Worm (Caenorhabditis elegans) whole organism, mixed stage, embryonic: ENCODE data around the gene Y37A1B.7.

Source experiments
- M03D4.4 ChIP-seq: sonication (generic microtip); optimal IDR thresholded peaks from 2 replicates; lab custom pipeline; 2017; ENCODE audit warnings: mild to moderate bottlenecking, missing genetic modification characterization, missing compliant biosample characterization
- blmp-1 ChIP-seq: fragments of 150-350 bp; optimal IDR thresholded peaks from 2 replicates; lab custom pipeline; 2014; ENCODE audit warnings: missing biosample characterization, missing genetic modification characterization
- ceh-83 ChIP-seq: fragments of 200-800 bp; sonication (Bioruptor generic); optimal IDR thresholded peaks from 2 replicates; lab custom pipeline; 2018; ENCODE audit warnings: mild to moderate bottlenecking, missing genetic modification characterization, missing compliant biosample characterization
- ces-1 ChIP-seq: fragments of 150-350 bp; optimal IDR thresholded peaks from 2 replicates; lab custom pipeline; 2014; ENCODE audit warnings: missing biosample characterization, missing genetic modification reagents, missing genetic modification characterization
- cnd-1 ChIP-seq: fragments of 200-800 bp; sonication (Bioruptor generic); optimal IDR thresholded peaks from 2 replicates; lab custom pipeline; 2018; ENCODE audit warnings: mild to moderate bottlenecking, missing genetic modification characterization, missing compliant biosample characterization
- drap-1 ChIP-seq: fragments of 200-800 bp; sonication (Bioruptor generic); optimal IDR thresholded peaks from 3 replicates; lab custom pipeline; 2018; ENCODE audit warnings: mild to moderate bottlenecking, missing genetic modification characterization, missing compliant biosample characterization
- elt-1 ChIP-seq: sonication (generic microtip); optimal IDR thresholded peaks from 2 replicates; lab custom pipeline; 2017; ENCODE audit warnings: missing genetic modification characterization, mild to moderate bottlenecking, missing compliant biosample characterization, antibody characterized with exemption, moderate library complexity, borderline replicate concordance; ENCODE audit not compliant: insufficient read depth
- elt-3 ChIP-seq: fragments of 150-350 bp; optimal IDR thresholded peaks from 2 replicates; lab custom pipeline; 2014; ENCODE audit warnings: missing biosample characterization, missing genetic modification characterization
- flh-1 ChIP-seq: fragments of 200-800 bp; sonication (Bioruptor generic); optimal IDR thresholded peaks from 2 replicates; lab custom pipeline; 2018; ENCODE audit warnings: mild to moderate bottlenecking, missing genetic modification characterization, moderate library complexity, missing compliant biosample characterization
- ham-2 ChIP-seq: fragments of 200-800 bp; sonication (Bioruptor generic); optimal IDR thresholded peaks from 2 replicates; lab custom pipeline; 2018; ENCODE audit warnings: mild to moderate bottlenecking, missing genetic modification characterization, missing compliant biosample characterization
- hlh-1 ChIP-seq: fragments of 150-350 bp; optimal IDR thresholded peaks from 2 replicates; lab custom pipeline; 2014; ENCODE audit warnings: missing biosample characterization, missing genetic modification reagents, missing genetic modification characterization
- lin-13 ChIP-seq: fragments of 150-350 bp; optimal IDR thresholded peaks from 2 replicates; lab custom pipeline; 2014; ENCODE audit warnings: missing biosample characterization, missing genetic modification characterization
- lin-32 ChIP-seq: fragments of 200-800 bp; sonication (Bioruptor generic); optimal IDR thresholded peaks from 2 replicates; lab custom pipeline; 2018; ENCODE audit warnings: mild to moderate bottlenecking, missing genetic modification characterization, missing compliant biosample characterization
- lsy-2 ChIP-seq: fragments of 150-350 bp; optimal IDR thresholded peaks from 2 replicates; lab custom pipeline; 2014; ENCODE audit warnings: missing biosample characterization, missing genetic modification characterization
- mab-5 ChIP-seq: fragments of 150-350 bp; optimal IDR thresholded peaks from 2 replicates; lab custom pipeline; 2014; ENCODE audit warnings: missing biosample characterization, missing genetic modification characterization
- mep-1 ChIP-seq: fragments of 150-350 bp; optimal IDR thresholded peaks from 2 replicates; lab custom pipeline; 2017; ENCODE audit warnings: missing biosample characterization, missing genetic modification reagents, missing genetic modification characterization, inconsistent platforms
- nhr-2 ChIP-seq: fragments of 150-350 bp; optimal IDR thresholded peaks from 2 replicates; lab custom pipeline; 2014; ENCODE audit warnings: missing biosample characterization, missing genetic modification characterization
- nhr-237 ChIP-seq: fragments of 150-350 bp; optimal IDR thresholded peaks from 2 replicates; lab custom pipeline; 2014; ENCODE audit warnings: missing biosample characterization, missing genetic modification characterization
- nhr-28 ChIP-seq: fragments of 150-350 bp; optimal IDR thresholded peaks from 2 replicates; lab custom pipeline; 2014; ENCODE audit warnings: missing biosample characterization, missing genetic modification characterization
- nhr-76 ChIP-seq: sonication (generic microtip); optimal IDR thresholded peaks from 2 replicates; lab custom pipeline; 2017; ENCODE audit warnings: missing biosample characterization, missing genetic modification characterization
- pha-4 ChIP-seq: fragments of 150-350 bp; optimal IDR thresholded peaks from 2 replicates; lab custom pipeline; 2018; ENCODE audit warnings: missing biosample characterization, missing genetic modification reagents, missing genetic modification characterization
- snpc-4 ChIP-seq: fragments of 150-350 bp; optimal IDR thresholded peaks from 2 replicates; lab custom pipeline; 2014; ENCODE audit warnings: missing biosample characterization, missing genetic modification characterization
- tbx-8 ChIP-seq: fragments of 200-800 bp; sonication (Bioruptor generic); optimal IDR thresholded peaks from 2 replicates; lab custom pipeline; 2018; ENCODE audit warnings: mild to moderate bottlenecking, missing genetic modification characterization, moderate library complexity, missing compliant biosample characterization
- unc-120 ChIP-seq: sonication (generic microtip); optimal IDR thresholded peaks from 2 replicates; lab custom pipeline; 2017; ENCODE audit warnings: missing genetic modification characterization, missing compliant biosample characterization; ENCODE audit not compliant: poor library complexity, severe bottlenecking
- unc-62 ChIP-seq: fragments of 150-350 bp; optimal IDR thresholded peaks from 2 replicates; lab custom pipeline; 2014; ENCODE audit warnings: missing biosample characterization, missing genetic modification reagents, missing genetic modification characterization
- zip-8 ChIP-seq: fragments of 150-350 bp; optimal IDR thresholded peaks from 2 replicates; lab custom pipeline; 2014; ENCODE audit warnings: missing biosample characterization, missing genetic modification characterization
- ztf-11 ChIP-seq: fragments of 150-350 bp; optimal IDR thresholded peaks from 2 replicates; lab custom pipeline; 2014; ENCODE audit warnings: missing biosample characterization, missing genetic modification characterization

Gene Y37A1B.7

DNA sequence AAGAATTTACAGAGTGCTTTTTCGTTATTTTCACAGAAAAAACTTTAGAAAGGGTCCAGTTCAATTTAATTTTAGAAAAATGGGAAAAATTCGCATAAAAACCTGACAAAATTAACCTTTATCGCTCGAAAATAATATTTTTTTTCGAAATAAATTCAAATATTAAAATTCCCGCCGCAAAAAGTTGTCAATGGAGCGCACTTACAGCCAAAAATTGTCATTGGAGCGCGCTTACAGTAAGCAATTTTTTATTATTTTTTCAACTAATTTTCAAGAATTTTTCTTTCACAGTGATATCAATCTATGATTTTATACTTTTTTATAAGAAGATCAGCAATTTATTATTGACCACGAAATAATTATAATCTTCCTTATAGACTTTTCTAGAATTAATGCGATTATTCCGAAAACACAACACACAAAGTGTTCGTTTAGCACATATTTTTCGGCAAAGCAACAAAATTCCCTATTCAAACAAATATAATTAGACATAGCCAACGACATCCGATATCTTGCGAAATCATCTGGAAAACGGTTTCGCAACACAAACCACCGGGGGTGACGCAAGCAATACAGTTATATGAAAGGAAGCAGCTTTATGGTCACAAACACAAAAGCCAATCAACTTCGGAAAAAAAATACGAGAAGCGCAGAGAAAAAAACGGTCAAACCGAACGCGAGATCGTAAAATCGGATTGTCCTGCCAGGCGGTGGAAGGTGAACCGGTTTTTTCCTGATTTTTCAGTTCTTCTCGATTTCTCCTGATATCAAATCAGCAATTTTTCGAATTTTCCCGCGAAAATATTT, 26.8 kb upstream of the Y37A1B.7 start:
- TF ChIP-seq ham-2 (GFP tag; lab: Kevin White, UChicago) (peak; percentile 80), elt-1 (tag; lab: Kevin White, UChicago) (peak; percentile 45), nhr-28 (tag; lab: Kevin White, UChicago) (no peak), zip-8 (tag; lab: Kevin White, UChicago) (peak; percentile 25)

DNA sequence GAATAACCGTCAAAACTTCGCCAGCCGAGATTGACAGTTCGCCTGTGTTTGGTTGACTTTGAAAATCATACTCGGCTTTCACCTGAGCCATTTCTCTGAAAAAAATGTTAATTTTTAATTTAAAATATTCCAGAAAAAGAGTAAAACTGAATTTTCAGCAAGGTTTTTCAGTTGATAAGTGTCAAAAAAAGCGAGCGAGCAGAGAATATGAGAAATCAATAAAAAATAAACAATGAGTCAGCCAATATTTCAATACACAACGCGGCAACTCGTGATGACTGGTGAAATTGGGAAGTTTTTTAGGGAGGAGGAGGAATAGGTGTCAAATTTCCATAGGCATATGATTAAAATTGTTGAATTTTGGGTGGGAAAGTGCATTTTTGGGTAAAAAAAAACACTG, 26.2 kb upstream of the Y37A1B.7 start, which contains the start of gene lst-4:
Gene lst-4, minus strand, starts transcription at position 101 of the 400 bp plus-strand sequence.
- TF ChIP-seq ztf-11 (tag; lab: Kevin White, UChicago) (no peak), cnd-1 (tag; lab: Kevin White, UChicago) (no peak), elt-3 (tag; lab: Kevin White, UChicago) (no peak), hlh-1 (no peak)

DNA sequence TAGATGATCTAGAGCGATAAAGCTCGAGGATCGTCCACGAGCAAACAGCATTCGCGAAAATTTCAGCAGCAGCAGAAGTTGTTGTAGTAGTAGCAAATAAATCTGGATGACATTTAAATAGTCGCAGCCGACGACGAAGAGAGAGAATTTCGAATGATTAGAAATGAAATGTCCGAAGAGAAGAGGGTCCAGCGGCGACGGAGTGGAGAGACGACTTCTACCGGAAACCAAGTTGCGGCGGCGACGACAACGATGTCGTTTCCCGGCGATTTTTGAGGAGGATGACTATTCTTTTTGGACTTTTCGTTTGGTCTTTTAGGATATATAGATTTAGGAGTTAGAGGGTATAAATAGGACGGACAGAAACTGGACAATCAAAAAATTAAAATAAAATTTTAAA, 22.8 kb upstream of the Y37A1B.7 start:
- TF ChIP-seq nhr-76 (tag; lab: Kevin White, UChicago) (no peak), M03D4.4 (tag; lab: Kevin White, UChicago) (no peak), unc-120 (tag; lab: Kevin White, UChicago) (no peak), ham-2 (GFP tag; lab: Kevin White, UChicago) (no peak), lin-32 (GFP tag; lab: Kevin White, UChicago) (no peak), elt-3 (tag; lab: Kevin White, UChicago) (no peak), hlh-1 (no peak), lsy-2 (no peak), mep-1 (tag; lab: Kevin White, UChicago) (no peak), zip-8 (tag; lab: Kevin White, UChicago) (no peak), drap-1 (GFP tag; lab: Kevin White, UChicago) (no peak), mab-5 (tag; lab: Kevin White, UChicago) (no peak), ztf-11 (tag; lab: Kevin White, UChicago) (no peak), nhr-237 (tag; lab: Kevin White, UChicago) (no peak)

DNA sequence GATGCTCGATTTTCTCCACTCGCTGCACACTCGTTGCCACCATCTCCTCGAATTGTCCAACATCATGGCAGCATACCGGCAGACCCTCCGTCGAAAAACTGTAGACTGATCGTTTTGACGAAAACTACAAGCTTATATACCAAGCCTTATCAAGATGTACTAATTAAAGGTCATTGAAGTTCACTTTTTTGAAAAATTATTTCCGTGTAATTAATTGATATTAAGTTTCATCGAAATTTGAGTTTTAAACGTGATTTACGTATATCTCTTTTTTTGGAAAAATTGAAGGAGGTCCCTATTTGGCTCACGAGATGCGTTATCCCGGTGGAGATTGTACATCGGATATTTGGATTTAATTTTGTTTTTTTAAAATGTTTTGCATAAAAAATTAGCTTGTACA, 17.0 kb upstream of the Y37A1B.7 start, which contains the start of gene Y37A1B.4:
Gene Y37A1B.4, minus strand, starts transcription at position 101 of the 400 bp plus-strand sequence.
- no peak for TF ChIP-seq ces-1 (GFP tag; lab: Kevin White, UChicago)
- no peak for TF ChIP-seq unc-120 (tag; lab: Kevin White, UChicago)
- TF ChIP-seq flh-1 (GFP tag; lab: Kevin White, UChicago), result no peak
- no peak for TF ChIP-seq cnd-1 (tag; lab: Kevin White, UChicago)
- TF ChIP-seq tbx-8, result no peak
- TF ChIP-seq ceh-83, result no peak
- no peak for TF ChIP-seq hlh-1
- TF ChIP-seq blmp-1 (tag; lab: Kevin White, UChicago), result no peak
- TF ChIP-seq mab-5 (tag; lab: Kevin White, UChicago), result no peak
- TF ChIP-seq elt-3 (tag; lab: Kevin White, UChicago), result no peak
- TF ChIP-seq M03D4.4 (tag; lab: Kevin White, UChicago), result no peak
- no peak for TF ChIP-seq drap-1 (GFP tag; lab: Kevin White, UChicago)
- TF ChIP-seq nhr-2 (tag; lab: Kevin White, UChicago), result no peak
- TF ChIP-seq nhr-237 (tag; lab: Kevin White, UChicago), result no peak
- TF ChIP-seq, all 35 proteins: peak for 0

DNA sequence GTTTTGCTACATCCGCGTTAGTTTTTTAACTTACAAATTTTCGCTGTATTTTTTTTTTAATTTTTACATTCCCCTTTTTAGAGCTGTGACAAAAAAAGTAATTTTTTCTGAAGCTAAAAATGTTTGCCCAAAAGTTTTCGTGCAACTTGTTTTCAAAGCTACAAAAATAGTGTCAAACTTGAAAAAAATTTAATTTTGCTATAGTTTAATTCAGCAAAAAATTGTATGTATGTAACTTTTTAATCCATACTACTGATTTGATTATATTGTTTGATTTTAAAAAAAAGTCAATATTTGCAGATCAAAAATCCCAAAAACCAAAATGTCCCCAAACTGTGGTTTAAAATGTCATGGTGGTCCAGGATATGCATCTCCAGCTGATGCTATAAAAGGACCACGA, 7.3 kb upstream of the Y37A1B.7 start, which contains the start of gene semo-1:
Gene semo-1, plus strand, starts transcription at position 301 of the 400 bp plus-strand sequence.
- no peak for TF ChIP-seq elt-1 (tag; lab: Kevin White, UChicago)
- no peak for TF ChIP-seq ham-2 (GFP tag; lab: Kevin White, UChicago)
- TF ChIP-seq nhr-237 (tag; lab: Kevin White, UChicago), result no peak
- TF ChIP-seq hlh-1, result no peak
- no peak for TF ChIP-seq blmp-1 (tag; lab: Kevin White, UChicago)
- TF ChIP-seq snpc-4 (tag; lab: Kevin White, UChicago), result no peak
- TF ChIP-seq nhr-28 (tag; lab: Kevin White, UChicago), result no peak
- no peak for TF ChIP-seq unc-62 (GFP tag; lab: Kevin White, UChicago)
- no peak for TF ChIP-seq lin-13 (tag; lab: Kevin White, UChicago)
- TF ChIP-seq M03D4.4 (tag; lab: Kevin White, UChicago), result no peak
- TF ChIP-seq pha-4 (tag; lab: Kevin White, UChicago), result no peak
- no peak for TF ChIP-seq tbx-8
